Fruit fly (Drosophila melanogaster) whole organism, adult: ENCODE results near the gene Ir31a.

Experiments used
- CG11617 ChIP-seq: fragments of 200-800 bp; sonication (Bioruptor generic); optimal IDR thresholded peaks from 2 replicates; lab custom pipeline; 2017; ENCODE audit warnings: mild to moderate bottlenecking, missing biosample characterization, missing genetic modification reagents, missing genetic modification characterization
- CG14711 ChIP-seq: fragments of 200-800 bp; sonication (Bioruptor generic); optimal IDR thresholded peaks from 2 replicates; lab custom pipeline; 2018; ENCODE audit warnings: missing biosample characterization, mild to moderate bottlenecking, missing genetic modification characterization, moderate library complexity
- CG7045 ChIP-seq: fragments of 200-800 bp; sonication (Bioruptor generic); optimal IDR thresholded peaks from 2 replicates; lab custom pipeline; 2017; ENCODE audit warnings: missing biosample characterization, mild to moderate bottlenecking, missing genetic modification characterization
- CG7101 ChIP-seq: fragments of 200-800 bp; sonication (Bioruptor generic); optimal IDR thresholded peaks from 2 replicates; lab custom pipeline; 2018; ENCODE audit warnings: missing biosample characterization, mild to moderate bottlenecking, missing genetic modification characterization, moderate library complexity
- Crg-1 ChIP-seq: fragments of 200-800 bp; sonication (Bioruptor generic); optimal IDR thresholded peaks from 2 replicates; lab custom pipeline; 2016; ENCODE audit warnings: missing biosample characterization, missing genetic modification characterization
- Hr96 ChIP-seq: fragments of 200-800 bp; sonication (Bioruptor generic); optimal IDR thresholded peaks from 2 replicates; lab custom pipeline; 2016; ENCODE audit warnings: missing biosample characterization, missing genetic modification characterization
- cic ChIP-seq: fragments of 200-800 bp; sonication (Bioruptor generic); optimal IDR thresholded peaks from 2 replicates; lab custom pipeline; 2017; ENCODE audit warnings: missing biosample characterization, mild to moderate bottlenecking, missing genetic modification characterization, moderate library complexity
- cnc ChIP-seq, 2 experiments: fragments of >200 bp; optimal IDR thresholded peaks; 2 replicates each; lab custom pipeline; 2017
- kay ChIP-seq: fragments of 200-800 bp; sonication (Bioruptor generic); peaks from one replicate; lab custom pipeline; 2016; ENCODE audit warnings: missing biosample characterization, missing genetic modification characterization, borderline replicate concordance
- ovo ChIP-seq: fragments of 200-800 bp; sonication (Bioruptor generic); optimal IDR thresholded peaks from 2 replicates; lab custom pipeline; 2016; ENCODE audit warnings: missing biosample characterization, missing genetic modification characterization
- pad ChIP-seq: fragments of 200-800 bp; sonication (Bioruptor generic); optimal IDR thresholded peaks from 3 replicates; lab custom pipeline; 2017; ENCODE audit warnings: missing biosample characterization, missing genetic modification characterization, mild to moderate bottlenecking, moderate library complexity, missing genetic modification reagents
- toe ChIP-seq: fragments of 200-800 bp; sonication (Bioruptor generic); optimal IDR thresholded peaks from 2 replicates; lab custom pipeline; 2016; ENCODE audit warnings: missing biosample characterization, missing genetic modification characterization

dm6 chr2L:10408122-10408576, 2.8 kb downstream of the Ir31a start, which contains the start of the genes Ip259 and RpS27A:
- TF ChIP-seq CG7101 (tag; lab: Kevin White, UChicago), result peak; percentile 87
- TF ChIP-seq CG11617 (GFP tag; lab: Kevin White, UChicago), result peak; percentile 86
- TF ChIP-seq Hr96 (GFP tag; lab: Kevin White, UChicago), result no peak
- no peak for TF ChIP-seq cic (GFP tag; lab: Kevin White, UChicago)
- peak; percentile 54 for TF ChIP-seq kay (GFP tag; lab: Kevin White, UChicago)
- TF ChIP-seq CG7045 (GFP tag; lab: Kevin White, UChicago), result peak; percentile 80
- TF ChIP-seq pad, result peak; percentile 64
- TF ChIP-seq toe (GFP tag; lab: Kevin White, UChicago), result no peak
- peak; percentile 83 for TF ChIP-seq Crg-1 (GFP tag; lab: Kevin White, UChicago)
- TF ChIP-seq CG14711 (tag; lab: Kevin White, UChicago), result peak; percentile 60
- TF ChIP-seq cnc (optimal IDR thresholded peaks at IDR 0.05; lab: Kevin White, UChicago), result no peak
- no peak for TF ChIP-seq ovo (GFP tag; lab: Kevin White, UChicago)
